Worm (Caenorhabditis elegans): ENCODE results near the gene daf-7.
A peak's percentile ranks its signal among the peaks of the same experiment; 100 is the strongest.

The daf-7 gene

ce11 chrIII:832855-833504, 21.3 kb downstream of the daf-7 start, which contains the start of gene zip-2 (continued):
- no peak for TF ChIP-seq mxl-2 (GFP tag; conservative IDR thresholded peaks at IDR 0.05)
- TF ChIP-seq nhr-48 (tag; optimal IDR thresholded peaks at IDR 0.05): peak; percentile 53
- TF ChIP-seq tra-1 (GFP tag; IDR thresholded peaks at IDR 0.05): 0 out of 2 replicates have a peak, but pooled peaks have one; percentile 41
- no peak for TF ChIP-seq dpl-1 (GFP tag; optimal IDR thresholded peaks at IDR 0.05)
- TF ChIP-seq lim-7 (GFP tag; IDR thresholded peaks at IDR 0.05): no peak
- TF ChIP-seq dve-1 (tag; optimal IDR thresholded peaks at IDR 0.05; ENCODE audit: insufficient read depth): peak; percentile 95
- TF ChIP-seq lin-1 (GFP tag; IDR thresholded peaks at IDR 0.05): peak; percentile 72; the same call in 1 of the 2 replicates
- TF ChIP-seq pqm-1 (tag; optimal IDR thresholded peaks at IDR 0.05): peak; percentile 84
- no peak for TF ChIP-seq spr-3 (GFP tag; optimal IDR thresholded peaks at IDR 0.05)
- TF ChIP-seq nhr-11 (tag; optimal IDR thresholded peaks at IDR 0.05): peak; percentile 33
- peak; percentile 83 for TF ChIP-seq nhr-6 (tag; optimal IDR thresholded peaks at IDR 0.05)
- peak; percentile 45 for TF ChIP-seq jun-1 (tag; optimal IDR thresholded peaks at IDR 0.05)
- TF ChIP-seq F26F4.8 (GFP tag; conservative IDR thresholded peaks at IDR 0.05): no peak

ce11 chrIII:833711-834442, 22.2 kb downstream of the daf-7 start:
- TF ChIP-seq set-16 (GFP tag; IDR thresholded peaks at IDR 0.05): peak; percentile 55; the same call in 1 of the 2 replicates
- peak; percentile 13 for TF ChIP-seq duxl-1 (tag; optimal IDR thresholded peaks at IDR 0.05; ENCODE audit: poor library complexity)
- peak; percentile 73 for TF ChIP-seq T20F7.1 (GFP tag; optimal IDR thresholded peaks at IDR 0.05)
- TF ChIP-seq daf-16 (GFP tag; optimal IDR thresholded peaks at IDR 0.05): peak; percentile 17 to 53
- peak; percentile 88 for TF ChIP-seq daf-16 (tag; optimal IDR thresholded peaks at IDR 0.05)
- no peak for TF ChIP-seq ceh-32 (tag; optimal IDR thresholded peaks at IDR 0.05; ENCODE audit: poor library complexity)
- TF ChIP-seq fos-1 (tag; optimal IDR thresholded peaks at IDR 0.05): peak; percentile 78
- TF ChIP-seq nhr-237 (tag; optimal IDR thresholded peaks at IDR 0.05): no peak
- TF ChIP-seq ceh-20 (GFP tag; IDR thresholded peaks at IDR 0.05): peak; percentile 88
- peak; percentile 96 for TF ChIP-seq nhr-11 (tag; optimal IDR thresholded peaks at IDR 0.05)
- TF ChIP-seq spr-3 (GFP tag; optimal IDR thresholded peaks at IDR 0.05): no peak
- peak; percentile 97 for TF ChIP-seq mep-1 (tag; optimal IDR thresholded peaks at IDR 0.05)
- no peak for TF ChIP-seq R02D3.7 (tag; optimal IDR thresholded peaks at IDR 0.05)
- peak; percentile 66 for TF ChIP-seq ceh-28 (tag; optimal IDR thresholded peaks at IDR 0.05)
- 0 out of 2 replicates have a peak, but pooled peaks have one; percentile 3 for TF ChIP-seq mxl-2 (GFP tag; conservative IDR thresholded peaks at IDR 0.05)
- peak; percentile 99 for TF ChIP-seq aha-1 (tag)
- TF ChIP-seq F37D6.2 (tag; optimal IDR thresholded peaks at IDR 0.05): peak; percentile 32
- TF ChIP-seq saeg-2 (GFP tag; IDR thresholded peaks at IDR 0.05): peak; percentile 70
- peak; percentile 70 for TF ChIP-seq lin-38 (GFP tag; IDR thresholded peaks at IDR 0.05)
- TF ChIP-seq mdl-1 (tag; optimal IDR thresholded peaks at IDR 0.05): peak; percentile 86 to 98
- TF ChIP-seq hmg-1.1 (GFP tag; IDR thresholded peaks at IDR 0.05): peak; percentile 90
- TF ChIP-seq mes-2 (tag; optimal IDR thresholded peaks at IDR 0.05; ENCODE audit: poor library complexity, severe bottlenecking): peak; percentile 69
- peak; percentile 72; the same call in 1 of the 2 replicates for TF ChIP-seq dmd-9 (GFP tag; IDR thresholded peaks at IDR 0.05)
- peak; percentile 35 for TF ChIP-seq pqm-1 (tag; optimal IDR thresholded peaks at IDR 0.05)
- peak in 1 of 2 experiments; percentile 38 for TF ChIP-seq ZK546.5 (tag; optimal IDR thresholded peaks at IDR 0.05)
- peak; percentile 98 for TF ChIP-seq hlh-30 (tag; optimal IDR thresholded peaks at IDR 0.05; ENCODE audit: insufficient read depth)
- peak; percentile 57; the same call in 1 of the 2 replicates for TF ChIP-seq madf-9 (GFP tag; conservative IDR thresholded peaks at IDR 0.05)
- TF ChIP-seq tra-1 (GFP tag; IDR thresholded peaks at IDR 0.05): peak; percentile 77
- TF ChIP-seq dmd-8 (GFP tag; IDR thresholded peaks at IDR 0.05): no peak
- peak; percentile 98 for TF ChIP-seq nhr-28 (tag; optimal IDR thresholded peaks at IDR 0.05)
- TF ChIP-seq Y5F2A.4 (GFP tag; optimal IDR thresholded peaks at IDR 0.05): no peak
- peak; percentile 65; the same call in 1 of the 2 replicates for TF ChIP-seq arid-1 (GFP tag; conservative IDR thresholded peaks at IDR 0.05)
- peak; percentile 81 for TF ChIP-seq T26A8.4 (GFP tag; IDR thresholded peaks at IDR 0.05)
- no peak for TF ChIP-seq ces-1 (GFP tag; optimal IDR thresholded peaks at IDR 0.05)
- TF ChIP-seq dve-1 (tag; optimal IDR thresholded peaks at IDR 0.05; ENCODE audit: insufficient read depth): peak; percentile 98
- TF ChIP-seq aly-2 (tag; optimal IDR thresholded peaks at IDR 0.05): no peak
- TF ChIP-seq attf-4 (tag; optimal IDR thresholded peaks at IDR 0.05): peak; percentile 1
- TF ChIP-seq nhr-41 (GFP tag; IDR thresholded peaks at IDR 0.05): no peak
- no peak for TF ChIP-seq nhr-111 (GFP tag; optimal IDR thresholded peaks at IDR 0.05)
